Fruit fly (Drosophila melanogaster) whole organism, prepupa: ENCODE measurements around the gene CG32551.

Experiments
- CG6808 ChIP-seq: fragments of 200-800 bp; sonication (Bioruptor generic); optimal IDR thresholded peaks from 3 replicates; lab custom pipeline; 2017; ENCODE audit warnings: missing biosample characterization, missing genetic modification characterization, mild to moderate bottlenecking, moderate library complexity, missing genetic modification reagents
- CG8632 ChIP-seq: fragments of 200-800 bp; sonication (Bioruptor generic); optimal IDR thresholded peaks from 3 replicates; lab custom pipeline; 2016; ENCODE audit warnings: missing biosample characterization, missing genetic modification characterization
- Eip75B ChIP-seq: fragments of 200-800 bp; sonication (Bioruptor generic); optimal IDR thresholded peaks from 3 replicates; lab custom pipeline; 2016; ENCODE audit warnings: missing biosample characterization, missing genetic modification characterization
- Eip93F ChIP-seq: fragments of 200-800 bp; sonication (Bioruptor generic); optimal IDR thresholded peaks from 2 replicates; lab custom pipeline; 2016; ENCODE audit warnings: missing biosample characterization, mild to moderate bottlenecking, missing genetic modification characterization
- achi ChIP-seq: fragments of 200-800 bp; sonication (Bioruptor generic); optimal IDR thresholded peaks from 3 replicates; lab custom pipeline; 2016; ENCODE audit warnings: missing biosample characterization, missing genetic modification characterization
- dsx ChIP-seq: fragments of 200-800 bp; optimal IDR thresholded peaks from 3 replicates; lab custom pipeline; 2019; ENCODE audit warnings: missing biosample characterization, mild to moderate bottlenecking, missing genetic modification characterization, moderate library complexity; ENCODE audit not compliant: poor library complexity, severe bottlenecking
- fkh ChIP-seq: fragments of 200-800 bp; sonication (Bioruptor generic); optimal IDR thresholded peaks from 3 replicates; lab custom pipeline; 2017; ENCODE audit warnings: missing biosample characterization, mild to moderate bottlenecking, missing genetic modification characterization, moderate library complexity
- spab ChIP-seq: fragments of 200-800 bp; sonication (Bioruptor generic); optimal IDR thresholded peaks from 2 replicates; lab custom pipeline; 2017; ENCODE audit warnings: missing biosample characterization, mild to moderate bottlenecking, missing genetic modification characterization, missing genetic modification reagents

dm6 chrX:18415115-18415514, 23.6 kb upstream of the CG32551 start, which contains the start of gene CG15056:
- TF ChIP-seq CG6808 (GFP tag; lab: Kevin White, UChicago) (no peak), achi (no peak), CG8632 (GFP tag; lab: Kevin White, UChicago) (no peak), spab (GFP tag; lab: Kevin White, UChicago) (no peak), Eip93F (GFP tag; lab: Kevin White, UChicago) (no peak), fkh (GFP tag; lab: Kevin White, UChicago) (no peak), dsx (GFP tag; lab: Kevin White, UChicago) (no peak), Eip75B (no peak)
